Worm (Caenorhabditis elegans) whole organism, L1 larva: ENCODE data around the gene F14D7.12.

ENCODE experiments used
- blmp-1 ChIP-seq: fragments of 150-350 bp; optimal IDR thresholded peaks from 2 replicates; lab custom pipeline; 2014; ENCODE audit warnings: missing biosample characterization, missing genetic modification characterization
- ceh-82 ChIP-seq, 3 experiments: fragments of 150-350 bp in 1 of 3; sonication (generic microtip) in 2 of 3; optimal IDR thresholded peaks; 2 replicates each; lab custom pipeline; 2014 to 2017; ENCODE audit warnings: missing biosample characterization in 3 of 3, missing genetic modification characterization in 3 of 3
- dpl-1 ChIP-seq, 3 experiments: fragments of 150-350 bp in 2 of 3; sonication (generic microtip) in 1 of 3; optimal IDR thresholded peaks; 2 replicates each; lab custom pipeline; 2014 to 2017; ENCODE audit warnings: missing biosample characterization in 3 of 3, missing genetic modification characterization in 3 of 3, missing genetic modification reagents in 3 of 3
- ets-5 ChIP-seq: fragments of 200-800 bp; sonication (Bioruptor generic); IDR thresholded peaks from 2 replicates; pipeline ENCODE4 v1.3.6; 2022; ENCODE audit warnings: missing genetic modification characterization, missing compliant biosample characterization
- hlh-4 ChIP-seq: sonication (generic microtip); optimal IDR thresholded peaks from 2 replicates; lab custom pipeline; 2016; ENCODE audit warnings: mild to moderate bottlenecking, missing genetic modification characterization, missing compliant biosample characterization
- lin-15B ChIP-seq: fragments of 150-350 bp; sonication (generic microtip); optimal IDR thresholded peaks from 3 replicates; lab custom pipeline; 2014; ENCODE audit warnings: missing biosample characterization, missing genetic modification characterization
- snu-23 ChIP-seq: sonication (generic microtip); optimal IDR thresholded peaks from 2 replicates; lab custom pipeline; 2016; ENCODE audit warnings: missing genetic modification characterization, missing compliant biosample characterization
- sox-4 ChIP-seq: sonication (generic microtip); optimal IDR thresholded peaks from 2 replicates; lab custom pipeline; 2016; ENCODE audit warnings: missing genetic modification characterization, missing compliant biosample characterization
- sup-37 ChIP-seq: fragments of 200-800 bp; sonication (Bioruptor generic); optimal IDR thresholded peaks from 2 replicates; lab custom pipeline; 2018; ENCODE audit warnings: mild to moderate bottlenecking, missing genetic modification characterization, missing compliant biosample characterization
- tlp-1 ChIP-seq: fragments of 150-350 bp; optimal IDR thresholded peaks from 2 replicates; lab custom pipeline; 2014; ENCODE audit warnings: missing biosample characterization, missing genetic modification characterization
- ztf-11 ChIP-seq, 2 experiments: sonication (generic microtip); optimal IDR thresholded peaks; 2 replicates each; lab custom pipeline; 2016 to 2017; ENCODE audit warnings: missing genetic modification characterization in 2 of 2, missing biosample characterization in 1 of 2, missing compliant biosample characterization in 1 of 2

DNA sequence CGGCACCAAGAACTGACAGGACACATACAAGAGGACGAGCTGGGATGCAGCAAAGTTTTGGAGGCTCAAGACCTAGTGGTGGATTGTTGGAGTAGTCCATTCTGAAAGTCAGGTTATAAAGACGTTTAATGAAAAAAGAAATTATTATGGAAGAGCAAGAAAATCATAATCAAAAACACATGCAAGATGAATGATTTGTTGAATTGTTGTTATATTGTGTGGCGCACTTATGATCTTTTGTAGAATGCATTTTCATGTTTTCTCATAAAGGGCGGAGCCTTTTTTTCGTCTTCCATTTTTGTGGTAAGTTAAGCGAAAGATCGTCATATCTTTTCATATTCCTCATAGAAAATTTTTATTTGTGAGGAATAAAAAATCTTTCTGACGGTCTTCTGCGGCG lies 16.7 kb downstream of the F14D7.12 start, which contains the start of gene F47B8.2:
- TF ChIP-seq dpl-1 (GFP tag; optimal IDR thresholded peaks at IDR 0.05; lab: Kevin White, UChicago) = no peak
- no peak for TF ChIP-seq blmp-1
- TF ChIP-seq ztf-11 (tag; optimal IDR thresholded peaks at IDR 0.05; lab: Kevin White, UChicago) = no peak
- TF ChIP-seq tlp-1 (tag; lab: Kevin White, UChicago) = no peak
- TF ChIP-seq sox-4 (tag; lab: Kevin White, UChicago) = no peak
- TF ChIP-seq ets-5 (GFP tag; lab: Robert Waterston, UW) = no peak
- TF ChIP-seq snu-23 (GFP tag; lab: Kevin White, UChicago) = no peak
- no peak for TF ChIP-seq hlh-4
- TF ChIP-seq lin-15B = no peak
- TF ChIP-seq sup-37 (GFP tag; lab: Kevin White, UChicago) = no peak
- no peak for TF ChIP-seq ceh-82 (tag; optimal IDR thresholded peaks at IDR 0.05; lab: Kevin White, UChicago)
